Fruit fly (Drosophila melanogaster) whole organism, embryonic: ENCODE measurements around the gene Ptp10D.
A peak's percentile ranks its signal among the peaks of the same experiment; 100 is the strongest.

Experiments used
- Adf1 ChIP-seq: fragments of 200-800 bp; sonication (Bioruptor generic); IDR thresholded peaks from 2 replicates; pipeline ENCODE4 v1.3.6; 2022; ENCODE audit warnings: missing biosample characterization, missing genetic modification characterization
- Aef1 ChIP-seq: fragments of 200-800 bp; sonication (Bioruptor generic); IDR thresholded peaks from 3 replicates; pipeline ENCODE4 v1.3.6; 2022; ENCODE audit warnings: missing biosample characterization, missing genetic modification characterization
- Bdp1 ChIP-seq: fragments of 200-800 bp; sonication (Bioruptor generic); optimal IDR thresholded peaks from 3 replicates; lab custom pipeline; 2016; ENCODE audit warnings: missing biosample characterization, missing genetic modification characterization
- CG10565 ChIP-seq: fragments of 200-800 bp; sonication (Bioruptor generic); optimal IDR thresholded peaks from 3 replicates; lab custom pipeline; 2016; ENCODE audit warnings: missing biosample characterization, mild to moderate bottlenecking, missing genetic modification characterization
- CG11456 ChIP-seq: fragments of 200-800 bp; sonication (Bioruptor generic); IDR thresholded peaks from 3 replicates; pipeline ENCODE4 v1.3.6; 2022; ENCODE audit warnings: missing biosample characterization, missing genetic modification characterization
- CG11560 ChIP-seq: fragments of 200-800 bp; sonication (Bioruptor generic); IDR thresholded peaks from 3 replicates; pipeline ENCODE4 v1.3.6; 2022; ENCODE audit warnings: missing biosample characterization, missing genetic modification characterization
- CG12155 ChIP-seq: fragments of 200-800 bp; sonication (Bioruptor generic); optimal IDR thresholded peaks from 3 replicates; lab custom pipeline; 2016; ENCODE audit warnings: missing biosample characterization, missing genetic modification characterization
- CG12236 ChIP-seq: fragments of 200-800 bp; sonication (Bioruptor generic); optimal IDR thresholded peaks from 2 replicates; lab custom pipeline; 2016; ENCODE audit warnings: missing biosample characterization, missing genetic modification characterization
- CG12942 ChIP-seq: fragments of 200-800 bp; sonication (Bioruptor generic); optimal IDR thresholded peaks from 3 replicates; lab custom pipeline; 2016; ENCODE audit warnings: missing biosample characterization, missing genetic modification characterization
- CG13287 ChIP-seq: fragments of 200-800 bp; sonication (Bioruptor generic); IDR thresholded peaks from 2 replicates; pipeline ENCODE4 v1.3.6; 2022; ENCODE audit warnings: missing biosample characterization, missing genetic modification characterization; ENCODE audit not compliant: partially characterized antibody
- CG14014 ChIP-seq: fragments of 200-800 bp; sonication (Bioruptor generic); IDR thresholded peaks from 2 replicates; pipeline ENCODE4 v1.3.6; 2022; ENCODE audit warnings: missing biosample characterization, missing genetic modification characterization
- CG16815 ChIP-seq: fragments of 200-800 bp; sonication (Bioruptor generic); optimal IDR thresholded peaks from 3 replicates; lab custom pipeline; 2017; ENCODE audit warnings: missing biosample characterization, mild to moderate bottlenecking, missing genetic modification characterization
- CG16863 ChIP-seq: fragments of 200-800 bp; sonication (Bioruptor generic); optimal IDR thresholded peaks from 3 replicates; lab custom pipeline; 2016; ENCODE audit warnings: missing biosample characterization, missing genetic modification characterization
- CG17912 ChIP-seq: fragments of 200-800 bp; sonication (Bioruptor generic); optimal IDR thresholded peaks from 2 replicates; lab custom pipeline; 2018; ENCODE audit warnings: missing biosample characterization, mild to moderate bottlenecking, missing genetic modification characterization
- CG18011 ChIP-seq: fragments of 200-800 bp; sonication (Bioruptor generic); optimal IDR thresholded peaks from 2 replicates; lab custom pipeline; 2017; ENCODE audit warnings: missing biosample characterization, missing genetic modification characterization, mild to moderate bottlenecking, moderate library complexity, missing genotype
- CG1832 ChIP-seq: fragments of 200-800 bp; sonication (Bioruptor generic); optimal IDR thresholded peaks from 2 replicates; lab custom pipeline; 2017; ENCODE audit warnings: missing biosample characterization, mild to moderate bottlenecking, missing genetic modification characterization, inconsistent platforms
- CG2199 ChIP-seq: fragments of 200-800 bp; sonication (Bioruptor generic); IDR thresholded peaks from 3 replicates; pipeline ENCODE4 v1.3.6; 2022; ENCODE audit warnings: missing biosample characterization, missing genetic modification characterization
- CG31224 ChIP-seq: fragments of 200-800 bp; sonication (Bioruptor generic); IDR thresholded peaks from 2 replicates; pipeline ENCODE4 v1.3.6; 2022; ENCODE audit warnings: missing biosample characterization, missing genetic modification characterization
- CG3163 ChIP-seq: fragments of 200-800 bp; sonication (Bioruptor generic); optimal IDR thresholded peaks from 3 replicates; lab custom pipeline; 2016; ENCODE audit warnings: missing biosample characterization, missing genetic modification characterization
- CG32772 ChIP-seq: fragments of 200-800 bp; sonication (Bioruptor generic); IDR thresholded peaks from 2 replicates; pipeline ENCODE4 v1.3.6; 2022; ENCODE audit warnings: missing biosample characterization, missing genetic modification characterization
- CG33557 ChIP-seq: fragments of 200-800 bp; sonication (Bioruptor generic); optimal IDR thresholded peaks from 2 replicates; lab custom pipeline; 2019; ENCODE audit warnings: missing biosample characterization, mild to moderate bottlenecking, missing genetic modification characterization, moderate library complexity
- CG4404 ChIP-seq: fragments of 200-800 bp; sonication (Bioruptor generic); IDR thresholded peaks from 2 replicates; pipeline ENCODE4 v1.3.6; 2022; ENCODE audit warnings: missing biosample characterization, missing genetic modification characterization
- CG4424 ChIP-seq: fragments of 200-800 bp; sonication (Bioruptor generic); optimal IDR thresholded peaks from 3 replicates; lab custom pipeline; 2016; ENCODE audit warnings: missing biosample characterization, missing genetic modification characterization
- CG7357 ChIP-seq: fragments of 200-800 bp; sonication (Bioruptor generic); IDR thresholded peaks from 3 replicates; pipeline ENCODE4 v1.3.6; 2022; ENCODE audit warnings: missing biosample characterization, missing genetic modification characterization
- CG7786 ChIP-seq: fragments of 200-800 bp; sonication (Bioruptor generic); optimal IDR thresholded peaks from 2 replicates; lab custom pipeline; 2016; ENCODE audit warnings: missing biosample characterization, missing genetic modification characterization
- CG7963 ChIP-seq: fragments of 200-800 bp; sonication (Bioruptor generic); IDR thresholded peaks from 3 replicates; pipeline ENCODE4 v1.3.6; 2022; ENCODE audit warnings: missing biosample characterization, missing genetic modification characterization; ENCODE audit not compliant: partially characterized antibody
- Dfd ChIP-seq, 2 experiments: fragments of >200 bp; optimal IDR thresholded peaks; 2 replicates each; lab custom pipeline; 2017; ENCODE audit warnings: missing biosample characterization in 2 of 2, missing genetic modification characterization in 2 of 2
- Eip74EF ChIP-seq, 2 experiments: fragments of 200-800 bp in 1 of 2; fragments of >200 bp in 1 of 2; sonication (Bioruptor generic) in 1 of 2; optimal IDR thresholded peaks; 2 replicates each; lab custom pipeline; 2017 to 2019; ENCODE audit warnings: missing biosample characterization in 2 of 2, missing genetic modification characterization in 2 of 2, mild to moderate bottlenecking in 1 of 2, moderate library complexity in 1 of 2
- HHEX ChIP-seq: fragments of 200-800 bp; sonication (Bioruptor generic); optimal IDR thresholded peaks from 3 replicates; lab custom pipeline; 2017; ENCODE audit warnings: missing biosample characterization, mild to moderate bottlenecking, missing genetic modification characterization, missing genetic modification reagents
- Hr3 ChIP-seq: fragments of 200-800 bp; sonication (Bioruptor generic); optimal IDR thresholded peaks from 3 replicates; lab custom pipeline; 2016; ENCODE audit warnings: missing biosample characterization, missing genetic modification characterization
- Hr51 ChIP-seq, 2 experiments: fragments of 200-800 bp; sonication (Bioruptor generic); optimal IDR thresholded peaks; 2 replicates in 1 of 2; 3 replicates in 1 of 2; lab custom pipeline; 2016 to 2018; ENCODE audit warnings: missing biosample characterization in 2 of 2, missing genetic modification characterization in 2 of 2, mild to moderate bottlenecking in 1 of 2, moderate library complexity in 1 of 2
- Lim3 ChIP-seq: fragments of 200-800 bp; sonication (Bioruptor generic); IDR thresholded peaks from 2 replicates; pipeline ENCODE4 v1.3.6; 2022; ENCODE audit warnings: missing biosample characterization, missing genetic modification characterization
- NFAT ChIP-seq: fragments of 200-800 bp; sonication (Bioruptor generic); IDR thresholded peaks from 2 replicates; pipeline ENCODE4 v1.3.6; 2022; ENCODE audit warnings: missing biosample characterization, missing genetic modification characterization
- Ssrp ChIP-seq: fragments of 200-800 bp; sonication (Bioruptor generic); optimal IDR thresholded peaks from 2 replicates; lab custom pipeline; 2018; ENCODE audit warnings: missing biosample characterization, mild to moderate bottlenecking, missing genetic modification characterization, moderate library complexity
- Tbp ChIP-seq: fragments of >200 bp; optimal IDR thresholded peaks from 2 replicates; lab custom pipeline; 2018; ENCODE audit warnings: missing biosample characterization, missing genetic modification characterization
- Vsx1 ChIP-seq: fragments of 200-800 bp; sonication (Bioruptor generic); optimal IDR thresholded peaks from 2 replicates; lab custom pipeline; 2017; ENCODE audit warnings: missing biosample characterization, mild to moderate bottlenecking, missing genetic modification characterization, missing genetic modification reagents
- bcd ChIP-seq: fragments of 200-800 bp; sonication (Bioruptor generic); optimal IDR thresholded peaks from 2 replicates; lab custom pipeline; 2017; ENCODE audit warnings: missing biosample characterization, mild to moderate bottlenecking, missing genetic modification characterization
- dan ChIP-seq: fragments of 200-800 bp; sonication (Bioruptor generic); IDR thresholded peaks from 2 replicates; pipeline ENCODE4 v1.3.6; 2022; ENCODE audit warnings: missing biosample characterization, missing genetic modification characterization
- ftz-f1 ChIP-seq: fragments of 200-800 bp; sonication (Bioruptor generic); optimal IDR thresholded peaks from 2 replicates; lab custom pipeline; 2016; ENCODE audit warnings: missing biosample characterization, missing genetic modification characterization
- h ChIP-seq: fragments of >200 bp; optimal IDR thresholded peaks from 2 replicates; lab custom pipeline; 2017
- jing ChIP-seq: fragments of 200-800 bp; sonication (Bioruptor generic); optimal IDR thresholded peaks from 2 replicates; lab custom pipeline; 2018; ENCODE audit warnings: missing biosample characterization, mild to moderate bottlenecking, missing genetic modification characterization
- kni ChIP-seq: fragments of 200-800 bp; sonication (Bioruptor generic); optimal IDR thresholded peaks from 3 replicates; lab custom pipeline; 2017; ENCODE audit warnings: mild to moderate bottlenecking, missing biosample characterization, missing genetic modification reagents, missing genetic modification characterization
- mam ChIP-seq: fragments of 200-800 bp; sonication (Bioruptor generic); optimal IDR thresholded peaks from 3 replicates; lab custom pipeline; 2016; ENCODE audit warnings: missing biosample characterization, missing genetic modification characterization
- peb ChIP-seq: fragments of 200-800 bp; sonication (Bioruptor generic); IDR thresholded peaks from 2 replicates; pipeline ENCODE4 v1.3.6; 2022; ENCODE audit warnings: missing biosample characterization, missing genetic modification characterization
- pita ChIP-seq: fragments of 200-800 bp; sonication (Bioruptor generic); optimal IDR thresholded peaks from 2 replicates; lab custom pipeline; 2017; ENCODE audit warnings: missing biosample characterization, mild to moderate bottlenecking, missing genetic modification characterization
- sc ChIP-seq, 3 experiments: fragments of >200 bp in 2 of 3; fragments of 200-800 bp in 1 of 3; sonication (Bioruptor generic) in 1 of 3; optimal IDR thresholded peaks; 2 replicates in 2 of 3; 3 replicates in 1 of 3; lab custom pipeline; 2017; ENCODE audit warnings: mild to moderate bottlenecking in 1 of 3, missing biosample characterization in 1 of 3, missing genetic modification characterization in 1 of 3, missing genetic modification reagents in 1 of 3
- sens ChIP-seq: fragments of 200-800 bp; sonication (Bioruptor generic); peaks from one replicate; lab custom pipeline; 2016; ENCODE audit warnings: missing biosample characterization, missing genetic modification characterization
- sima ChIP-seq: fragments of 200-800 bp; sonication (Bioruptor generic); optimal IDR thresholded peaks from 2 replicates; lab custom pipeline; 2016; ENCODE audit warnings: missing biosample characterization, missing genetic modification characterization
- toy ChIP-seq: fragments of 200-800 bp; sonication (Bioruptor generic); IDR thresholded peaks from 2 replicates; pipeline ENCODE4 v1.3.6; 2022; ENCODE audit warnings: missing biosample characterization, missing genetic modification characterization
- tx ChIP-seq: fragments of 200-800 bp; sonication (Bioruptor generic); optimal IDR thresholded peaks from 2 replicates; lab custom pipeline; 2016; ENCODE audit warnings: missing biosample characterization, missing genetic modification characterization
- z ChIP-seq: fragments of 200-800 bp; sonication (Bioruptor generic); IDR thresholded peaks from 3 replicates; pipeline ENCODE4 v1.3.6; 2022; ENCODE audit warnings: missing biosample characterization, missing genetic modification characterization

Ptp10D gene

dm6 chrX:11720138-11720537 is 98.3 kb downstream of the Ptp10D start, which contains the start of gene Tango10 (continued):
- peak; percentile 20 for TF ChIP-seq bcd
- TF ChIP-seq CG4404 (GFP tag; lab: Robert Waterston, UW) = peak; percentile 66
- TF ChIP-seq CG1832 (GFP tag; lab: Kevin White, UChicago) = no peak
- TF ChIP-seq CG7963 (GFP tag; lab: Robert Waterston, UW) = no peak
- peak; percentile 15 for TF ChIP-seq CG3163 (GFP tag; lab: Kevin White, UChicago)
- peak; percentile 87 for TF ChIP-seq sens
- TF ChIP-seq Hr3 (GFP tag; lab: Kevin White, UChicago) = peak; percentile 42
- TF ChIP-seq tx (GFP tag; lab: Kevin White, UChicago) = peak; percentile 18
- no peak for TF ChIP-seq Lim3 (GFP tag; lab: Robert Waterston, UW)
- TF ChIP-seq CG12155 (GFP tag; lab: Kevin White, UChicago) = peak; percentile 68
- no peak for TF ChIP-seq toy (GFP tag; lab: Robert Waterston, UW)
- peak; percentile 35; the same call in 1 of the 2 replicates for TF ChIP-seq CG31224 (GFP tag; lab: Robert Waterston, UW)
- no peak for TF ChIP-seq CG33557 (GFP tag; lab: Kevin White, UChicago)
- peak; percentile 21 for TF ChIP-seq CG16815 (GFP tag; lab: Kevin White, UChicago)
- no peak for TF ChIP-seq sc (optimal IDR thresholded peaks at IDR 0.05; lab: Kevin White, UChicago)
- TF ChIP-seq sc (GFP tag; optimal IDR thresholded peaks at IDR 0.05; lab: Kevin White, UChicago) = no peak
- TF ChIP-seq Hr51 (GFP tag; optimal IDR thresholded peaks at IDR 0.05; lab: Kevin White, UChicago) = peak in 1 of 2 experiments; percentile 44
- 0 out of 2 replicates have a peak, but pooled peaks have one; percentile 22 for TF ChIP-seq NFAT (GFP tag; lab: Robert Waterston, UW)
- peak; percentile 48 for TF ChIP-seq Ssrp (tag; lab: Kevin White, UChicago)
- no peak for TF ChIP-seq Tbp (GFP tag; lab: Kevin White, UChicago)
- TF ChIP-seq Vsx1 (GFP tag; lab: Kevin White, UChicago) = no peak
- no peak for TF ChIP-seq CG17912 (GFP tag; lab: Kevin White, UChicago)
- no peak for TF ChIP-seq h
- no peak for TF ChIP-seq Adf1
- TF ChIP-seq Dfd (GFP tag; optimal IDR thresholded peaks at IDR 0.05; lab: Kevin White, UChicago) = no peak
- no peak for TF ChIP-seq Bdp1 (GFP tag; lab: Kevin White, UChicago)
- TF ChIP-seq Aef1 (GFP tag; lab: Robert Waterston, UW) = peak; percentile 51
- no peak for TF ChIP-seq pita (GFP tag; lab: Kevin White, UChicago)
- TF ChIP-seq CG10565 = no peak
- TF ChIP-seq CG11456 (GFP tag; lab: Robert Waterston, UW) = no peak
- TF ChIP-seq CG16863 (GFP tag; lab: Kevin White, UChicago) = no peak
- TF ChIP-seq CG7786 = peak; percentile 52
- no peak for TF ChIP-seq CG11560 (tag; lab: Robert Waterston, UW)
- peak; percentile 43; the same call in 1 of the 2 replicates for TF ChIP-seq CG32772
- no peak for TF ChIP-seq HHEX (GFP tag; lab: Kevin White, UChicago)
- no peak for TF ChIP-seq CG12942 (GFP tag; lab: Kevin White, UChicago)
- no peak for TF ChIP-seq ftz-f1 (GFP tag; lab: Kevin White, UChicago)
- TF ChIP-seq CG13287 (GFP tag; lab: Robert Waterston, UW) = peak; percentile 88
- TF ChIP-seq CG18011 = no peak
- TF ChIP-seq Eip74EF (GFP tag; optimal IDR thresholded peaks at IDR 0.05; lab: Kevin White, UChicago) = no peak
- TF ChIP-seq sima (GFP tag; lab: Kevin White, UChicago) = no peak
- TF ChIP-seq CG7357 = peak; percentile 36; the same call in 1 of the 3 replicates
- no peak for TF ChIP-seq z (GFP tag; lab: Robert Waterston, UW)
- TF ChIP-seq dan (GFP tag; lab: Robert Waterston, UW) = no peak
- TF ChIP-seq CG4424 (GFP tag; lab: Kevin White, UChicago) = peak; percentile 31
- peak; percentile 62 for TF ChIP-seq mam (GFP tag; lab: Kevin White, UChicago)
- TF ChIP-seq peb (GFP tag; lab: Robert Waterston, UW) = peak; percentile 18; the same call in 1 of the 2 replicates
- TF ChIP-seq CG12236 (GFP tag; lab: Kevin White, UChicago) = no peak
- no peak for TF ChIP-seq jing (GFP tag; lab: Kevin White, UChicago)
- TF ChIP-seq CG2199 (GFP tag; lab: Robert Waterston, UW) = no peak
- no peak for TF ChIP-seq kni (GFP tag; lab: Kevin White, UChicago)
- TF ChIP-seq CG14014 (GFP tag; lab: Robert Waterston, UW) = 0 out of 2 replicates have a peak, but pooled peaks have one; percentile 39
